Worm (Caenorhabditis elegans) whole organism, L4 larva: Measurements from ENCODE around the gene atf-4.
A peak's percentile ranks its signal among the peaks of the same experiment; 100 is the strongest.

ENCODE experiments used
- F26F4.8 ChIP-seq: fragments of 200-800 bp; sonication (Bioruptor generic); conservative IDR thresholded peaks from 2 replicates; pipeline ENCODE4 v1.3.6; 2022; ENCODE audit warnings: missing genetic modification characterization, missing compliant biosample characterization
- F49E8.2 ChIP-seq: sonication (generic microtip); optimal IDR thresholded peaks from 2 replicates; lab custom pipeline; 2016; ENCODE audit warnings: missing compliant biosample characterization, mild to moderate bottlenecking, missing genetic modification characterization, borderline replicate concordance
- ceh-28 ChIP-seq: fragments of 150-350 bp; optimal IDR thresholded peaks from 2 replicates; lab custom pipeline; 2014; ENCODE audit warnings: missing biosample characterization, missing genetic modification reagents, missing genetic modification characterization
- ceh-62 ChIP-seq: sonication (generic microtip); optimal IDR thresholded peaks from 2 replicates; lab custom pipeline; 2017; ENCODE audit warnings: missing biosample characterization, missing genetic modification characterization
- ceh-82 ChIP-seq: sonication (generic microtip); optimal IDR thresholded peaks from 2 replicates; lab custom pipeline; 2017; ENCODE audit warnings: missing biosample characterization, missing genetic modification characterization
- dmd-8 ChIP-seq: fragments of 200-800 bp; sonication (Bioruptor generic); IDR thresholded peaks from 2 replicates; pipeline ENCODE4 v1.3.6; 2022; ENCODE audit warnings: missing genetic modification characterization, missing compliant biosample characterization
- fkh-10 ChIP-seq: fragments of 150-350 bp; optimal IDR thresholded peaks from 2 replicates; lab custom pipeline; 2014; ENCODE audit warnings: missing biosample characterization, missing genetic modification reagents, missing genetic modification characterization
- lsy-2 ChIP-seq, 2 experiments: fragments of 150-350 bp in 1 of 2; sonication (generic microtip) in 1 of 2; optimal IDR thresholded peaks; 2 replicates each; lab custom pipeline; 2014 to 2017; ENCODE audit warnings: missing biosample characterization in 2 of 2, missing genetic modification characterization in 2 of 2
- nhr-237 ChIP-seq: sonication (generic microtip); optimal IDR thresholded peaks from 2 replicates; lab custom pipeline; 2017; ENCODE audit warnings: missing biosample characterization, missing genetic modification characterization
- nhr-28 ChIP-seq: fragments of 150-350 bp; optimal IDR thresholded peaks from 2 replicates; lab custom pipeline; 2014; ENCODE audit warnings: missing biosample characterization, missing genetic modification characterization
- unc-62 ChIP-seq, 3 experiments: fragments of 150-350 bp in 1 of 3; sonication (generic microtip); optimal IDR thresholded peaks in 2 of 3; peaks in 1 of 3; 1 replicate in 1 of 3; 2 replicates in 2 of 3; lab custom pipeline; 2014 to 2017; ENCODE audit warnings: missing biosample characterization in 3 of 3, missing genetic modification characterization in 3 of 3, missing genetic modification reagents in 3 of 3, missing genotype in 1 of 3

DNA sequence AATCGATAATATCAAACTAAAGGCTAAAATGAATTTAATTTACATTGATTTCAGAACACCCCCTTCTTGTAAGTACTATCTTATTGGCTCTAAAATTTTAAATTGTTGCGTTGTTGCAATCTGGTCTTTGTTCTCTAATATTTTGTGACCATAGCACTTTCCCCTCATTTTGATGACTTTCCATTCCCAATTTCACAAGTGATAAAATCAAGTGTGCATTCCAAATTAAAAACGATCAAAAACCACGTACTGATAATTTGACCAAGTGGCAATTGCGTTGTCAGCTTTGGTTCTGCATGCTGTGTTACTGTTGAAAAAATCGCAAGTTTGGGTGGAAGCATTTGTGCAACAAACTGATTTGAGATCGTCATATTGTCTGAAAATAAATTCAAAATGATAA lies 40.3 kb downstream of the atf-4 start:
- TF ChIP-seq ceh-62 (no peak), dmd-8 (no peak), F49E8.2 (no peak), ceh-82 (tag; lab: Kevin White, UChicago) (no peak), ceh-28 (tag; lab: Kevin White, UChicago) (no peak), F26F4.8 (no peak), nhr-237 (no peak), lsy-2 (tag; optimal IDR thresholded peaks at IDR 0.05; lab: Kevin White, UChicago) (no peak), unc-62 (GFP tag; optimal IDR thresholded peaks at IDR 0.05 in 1 of 2; lab: Kevin White, UChicago) (no peak), unc-62 (tag; optimal IDR thresholded peaks at IDR 0.05; lab: Kevin White, UChicago) (no peak), fkh-10 (GFP tag; lab: Kevin White, UChicago) (no peak), nhr-28 (tag; lab: Kevin White, UChicago) (peak; percentile 40)
